Worm (Caenorhabditis elegans) whole organism, L3 larva: Measurements from ENCODE around the gene let-2.

Experiments
- elt-2 ChIP-seq: sonication (generic microtip); optimal IDR thresholded peaks from 2 replicates; lab custom pipeline; 2016; ENCODE audit warnings: missing genetic modification reagents, mild to moderate bottlenecking, missing genetic modification characterization, missing compliant biosample characterization
- lin-15B ChIP-seq: fragments of 150-350 bp; optimal IDR thresholded peaks from 2 replicates; lab custom pipeline; 2014; ENCODE audit warnings: missing biosample characterization, missing genetic modification characterization
- nhr-25 ChIP-seq: sonication (generic microtip); optimal IDR thresholded peaks from 2 replicates; lab custom pipeline; 2017; ENCODE audit warnings: missing biosample characterization, missing genetic modification characterization
- pqm-1 ChIP-seq: fragments of 150-350 bp; optimal IDR thresholded peaks from 2 replicates; lab custom pipeline; 2017; ENCODE audit warnings: missing biosample characterization, missing genetic modification characterization, inconsistent platforms

- TF ChIP-seq lin-15B (tag; lab: Kevin White, UChicago) = no peak
- no peak for TF ChIP-seq pqm-1
- TF ChIP-seq elt-2 = no peak
- no peak for TF ChIP-seq nhr-25 (tag; lab: Kevin White, UChicago)
Observed at ce11 chrX:16345296-16345695, 43.8 kb downstream of the let-2 start.
